Worm (Caenorhabditis elegans) whole organism, mixed stage, embryonic: ENCODE data around the gene F32A5.8.

Experiments used
- blmp-1 ChIP-seq: fragments of 150-350 bp; optimal IDR thresholded peaks from 2 replicates; lab custom pipeline; 2014; ENCODE audit warnings: missing biosample characterization, missing genetic modification characterization
- drap-1 ChIP-seq: fragments of 200-800 bp; sonication (Bioruptor generic); optimal IDR thresholded peaks from 3 replicates; lab custom pipeline; 2018; ENCODE audit warnings: mild to moderate bottlenecking, missing genetic modification characterization, missing compliant biosample characterization
- elt-3 ChIP-seq: fragments of 150-350 bp; optimal IDR thresholded peaks from 2 replicates; lab custom pipeline; 2014; ENCODE audit warnings: missing biosample characterization, missing genetic modification characterization
- lin-32 ChIP-seq: fragments of 200-800 bp; sonication (Bioruptor generic); optimal IDR thresholded peaks from 2 replicates; lab custom pipeline; 2018; ENCODE audit warnings: mild to moderate bottlenecking, missing genetic modification characterization, missing compliant biosample characterization
- mls-2 ChIP-seq: sonication (generic microtip); optimal IDR thresholded peaks from 2 replicates; lab custom pipeline; 2016; ENCODE audit warnings: mild to moderate bottlenecking, missing genetic modification characterization, moderate library complexity, missing compliant biosample characterization
- nhr-12 ChIP-seq: fragments of 150-350 bp; optimal IDR thresholded peaks from 2 replicates; lab custom pipeline; 2014; ENCODE audit warnings: missing biosample characterization, missing genetic modification characterization
- nhr-28 ChIP-seq: fragments of 150-350 bp; optimal IDR thresholded peaks from 2 replicates; lab custom pipeline; 2014; ENCODE audit warnings: missing biosample characterization, missing genetic modification characterization
- nhr-76 ChIP-seq: sonication (generic microtip); optimal IDR thresholded peaks from 2 replicates; lab custom pipeline; 2017; ENCODE audit warnings: missing biosample characterization, missing genetic modification characterization
- snpc-4 ChIP-seq: fragments of 150-350 bp; optimal IDR thresholded peaks from 2 replicates; lab custom pipeline; 2014; ENCODE audit warnings: missing biosample characterization, missing genetic modification characterization
- unc-120 ChIP-seq: sonication (generic microtip); optimal IDR thresholded peaks from 2 replicates; lab custom pipeline; 2017; ENCODE audit warnings: missing genetic modification characterization, missing compliant biosample characterization; ENCODE audit not compliant: poor library complexity, severe bottlenecking
- unc-39 ChIP-seq: fragments of 150-350 bp; optimal IDR thresholded peaks from 2 replicates; lab custom pipeline; 2014; ENCODE audit warnings: missing biosample characterization, missing genetic modification characterization
- unc-62 ChIP-seq: fragments of 150-350 bp; optimal IDR thresholded peaks from 2 replicates; lab custom pipeline; 2014; ENCODE audit warnings: missing biosample characterization, missing genetic modification reagents, missing genetic modification characterization

- TF ChIP-seq nhr-76 (tag; lab: Kevin White, UChicago) = no peak
- no peak for TF ChIP-seq unc-62
- no peak for TF ChIP-seq elt-3 (tag; lab: Kevin White, UChicago)
- no peak for TF ChIP-seq unc-39 (tag; lab: Kevin White, UChicago)
- TF ChIP-seq snpc-4 (tag; lab: Kevin White, UChicago) = no peak
- TF ChIP-seq unc-120 (tag; lab: Kevin White, UChicago) = no peak
- no peak for TF ChIP-seq drap-1
- TF ChIP-seq nhr-28 (tag; lab: Kevin White, UChicago) = no peak
- no peak for TF ChIP-seq lin-32 (GFP tag; lab: Kevin White, UChicago)
- TF ChIP-seq mls-2 (tag; lab: Kevin White, UChicago) = no peak
- TF ChIP-seq nhr-12 (tag; lab: Kevin White, UChicago) = no peak
- no peak for TF ChIP-seq blmp-1 (tag; lab: Kevin White, UChicago)
Measured at ce11 chrII:7287140-7287539, 31.2 kb downstream of the F32A5.8 start.
